Worm (Caenorhabditis elegans): ENCODE measurements around the gene nhr-159.

DNA sequence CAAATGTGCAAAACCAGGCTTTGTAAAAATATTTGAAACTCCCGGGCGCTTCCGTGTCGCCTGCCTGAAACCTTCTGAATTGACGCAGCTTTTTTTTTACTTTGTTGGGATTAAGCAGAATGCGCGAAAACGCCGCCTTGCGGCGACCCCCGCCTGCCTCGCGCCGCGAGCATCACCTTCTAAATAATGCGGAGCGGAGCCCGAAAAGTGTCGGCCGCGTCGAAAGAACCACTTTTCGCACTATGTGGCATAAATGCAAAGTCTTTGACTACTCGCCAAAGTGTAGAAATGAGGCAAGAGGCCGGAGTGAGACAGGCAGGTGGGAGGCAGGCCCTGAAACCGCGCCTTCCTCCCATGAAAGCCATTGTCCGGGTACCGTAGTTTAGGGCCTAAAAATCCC lies 35.0 kb upstream of the nhr-159 start:
- TF ChIP-seq ama-1 (optimal IDR thresholded peaks at IDR 0.05) (no peak), K02D7.2 (tag; optimal IDR thresholded peaks at IDR 0.05) (no peak), nhr-11 (tag; optimal IDR thresholded peaks at IDR 0.05) (no peak), ceh-19 (GFP tag; optimal IDR thresholded peaks at IDR 0.05) (no peak), che-1 (tag; optimal IDR thresholded peaks at IDR 0.05) (no peak), elt-2 (tag; optimal IDR thresholded peaks at IDR 0.05) (no peak), ceh-22 (tag; optimal IDR thresholded peaks at IDR 0.05) (no peak), fkh-10 (GFP tag; optimal IDR thresholded peaks at IDR 0.05) (no peak)

All from whole organism, late embryonic.